Worm (Caenorhabditis elegans) whole organism, early embryonic: Measurements from ENCODE around the gene F59A7.12.

Experiments used
- B0310.2 ChIP-seq: sonication (generic microtip); optimal IDR thresholded peaks from 2 replicates; lab custom pipeline; 2016; ENCODE audit warnings: mild to moderate bottlenecking, missing genetic modification characterization, missing compliant biosample characterization
- F13C5.2 ChIP-seq: sonication (generic microtip); optimal IDR thresholded peaks from 2 replicates; lab custom pipeline; 2017; ENCODE audit warnings: mild to moderate bottlenecking, missing genetic modification characterization, inconsistent platforms, missing compliant biosample characterization
- aly-1 ChIP-seq: sonication (generic microtip); optimal IDR thresholded peaks from 2 replicates; lab custom pipeline; 2016; ENCODE audit warnings: missing genetic modification characterization, missing compliant biosample characterization
- ama-1 ChIP-seq: fragments of 150-350 bp; optimal IDR thresholded peaks from 2 replicates; lab custom pipeline; 2014
- ceh-13 ChIP-seq: fragments of 200-800 bp; sonication (Bioruptor generic); optimal IDR thresholded peaks from 2 replicates; lab custom pipeline; 2018; ENCODE audit warnings: mild to moderate bottlenecking, missing genetic modification characterization, missing compliant biosample characterization
- ceh-36 ChIP-seq: sonication (generic microtip); optimal IDR thresholded peaks from 2 replicates; lab custom pipeline; 2016; ENCODE audit warnings: missing genetic modification characterization, inconsistent platforms, missing compliant biosample characterization
- ets-7 ChIP-seq: sonication (generic microtip); optimal IDR thresholded peaks from 2 replicates; lab custom pipeline; 2016; ENCODE audit warnings: missing genotype, missing genetic modification characterization, missing compliant biosample characterization
- flt-1 ChIP-seq: fragments of 200-800 bp; sonication (Bioruptor generic); IDR thresholded peaks from 2 replicates; pipeline ENCODE4 v1.3.6; 2022; ENCODE audit warnings: missing genetic modification characterization, missing compliant biosample characterization
- hmbx-1 ChIP-seq: sonication (generic microtip); optimal IDR thresholded peaks from 2 replicates; lab custom pipeline; 2016; ENCODE audit warnings: mild to moderate bottlenecking, missing genetic modification characterization, missing compliant biosample characterization
- hmg-4 ChIP-seq: fragments of 200-800 bp; sonication (Bioruptor generic); optimal IDR thresholded peaks from 2 replicates; lab custom pipeline; 2018; ENCODE audit warnings: mild to moderate bottlenecking, missing genetic modification characterization, missing compliant biosample characterization
- hnd-1 ChIP-seq: sonication (generic microtip); optimal IDR thresholded peaks from 2 replicates; lab custom pipeline; 2016; ENCODE audit warnings: missing genetic modification characterization, missing compliant biosample characterization
- tbx-11 ChIP-seq: fragments of 200-800 bp; sonication (Bioruptor generic); IDR thresholded peaks from 2 replicates; pipeline ENCODE4 v1.3.6; 2022; ENCODE audit warnings: missing genetic modification characterization, missing compliant biosample characterization
- tbx-37 ChIP-seq: fragments of 200-800 bp; sonication (Bioruptor generic); conservative IDR thresholded peaks from 2 replicates; pipeline ENCODE4 v1.3.6; 2022; ENCODE audit warnings: missing genetic modification reagents, missing genetic modification characterization, missing compliant biosample characterization
- tra-4 ChIP-seq: sonication (generic microtip); optimal IDR thresholded peaks from 2 replicates; lab custom pipeline; 2017; ENCODE audit warnings: missing genetic modification characterization, missing compliant biosample characterization

DNA sequence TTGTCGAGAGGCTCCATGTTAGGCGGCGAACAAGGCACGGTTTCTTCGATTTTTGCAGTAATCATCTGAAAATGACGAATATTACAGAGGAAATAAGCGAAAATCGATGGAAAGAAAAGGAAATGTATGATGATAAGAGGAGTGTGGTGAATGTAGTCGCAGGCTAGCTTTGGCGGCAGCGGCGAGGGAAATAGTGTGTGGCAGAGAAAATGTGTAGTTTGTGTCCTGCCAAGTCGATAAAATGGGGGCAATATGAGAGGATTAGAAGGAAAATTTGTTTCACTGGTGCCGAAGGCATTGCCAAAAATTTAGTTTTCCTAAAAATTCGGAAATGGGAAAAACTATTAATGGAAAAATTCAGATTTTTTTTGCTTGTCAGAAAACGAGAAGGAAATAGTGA is 36.8 kb downstream of the F59A7.12 start, which contains the start of gene nhr-86:
- TF ChIP-seq ets-7 (tag; lab: Kevin White, UChicago), result no peak
- TF ChIP-seq F13C5.2 (tag; lab: Kevin White, UChicago), result no peak
- no peak for TF ChIP-seq ama-1 (lab: Kevin White, UChicago)
- no peak for TF ChIP-seq aly-1 (tag; lab: Kevin White, UChicago)
- TF ChIP-seq ceh-36 (tag; lab: Kevin White, UChicago), result no peak
- no peak for TF ChIP-seq flt-1 (GFP tag; lab: Robert Waterston, UW)
- TF ChIP-seq tbx-37 (GFP tag; lab: Robert Waterston, UW), result no peak
- no peak for TF ChIP-seq hmbx-1 (tag; lab: Kevin White, UChicago)
- no peak for TF ChIP-seq B0310.2 (tag; lab: Kevin White, UChicago)
- TF ChIP-seq ceh-13 (GFP tag; lab: Kevin White, UChicago), result no peak
- TF ChIP-seq hmg-4 (GFP tag; lab: Kevin White, UChicago), result no peak
- no peak for TF ChIP-seq tra-4 (tag; lab: Kevin White, UChicago)
- no peak for TF ChIP-seq hnd-1 (tag; lab: Kevin White, UChicago)
- no peak for TF ChIP-seq tbx-11 (GFP tag; lab: Robert Waterston, UW)
